Worm (Caenorhabditis elegans) whole organism, L1 larva: Measurements from ENCODE around the gene R06B10.7.
A peak's percentile ranks its signal among the peaks of the same experiment; 100 is the strongest.

ENCODE experiments used
- C04F5.9 ChIP-seq: sonication (generic microtip); optimal IDR thresholded peaks from 2 replicates; lab custom pipeline; 2016; ENCODE audit warnings: missing genetic modification characterization, missing compliant biosample characterization
- C16A3.4 ChIP-seq: fragments of 150-350 bp; optimal IDR thresholded peaks from 2 replicates; lab custom pipeline; 2014; ENCODE audit warnings: missing biosample characterization, missing genetic modification characterization
- F16B12.6 ChIP-seq: fragments of 150-350 bp; optimal IDR thresholded peaks from 2 replicates; lab custom pipeline; 2014; ENCODE audit warnings: missing biosample characterization, missing genetic modification characterization
- alr-1 ChIP-seq: fragments of 200-800 bp; sonication (Bioruptor generic); optimal IDR thresholded peaks from 2 replicates; lab custom pipeline; 2018; ENCODE audit warnings: borderline replicate concordance, mild to moderate bottlenecking, missing genetic modification characterization, missing compliant biosample characterization
- aly-2 ChIP-seq: fragments of 150-350 bp; optimal IDR thresholded peaks from 2 replicates; lab custom pipeline; 2014; ENCODE audit warnings: missing biosample characterization, missing genetic modification characterization
- ama-1 ChIP-seq: fragments of 150-350 bp; optimal IDR thresholded peaks from 2 replicates; lab custom pipeline; 2014
- blmp-1 ChIP-seq: fragments of 150-350 bp; optimal IDR thresholded peaks from 2 replicates; lab custom pipeline; 2014; ENCODE audit warnings: missing biosample characterization, missing genetic modification characterization
- ceh-63 ChIP-seq: fragments of 200-800 bp; sonication (Bioruptor generic); optimal IDR thresholded peaks from 2 replicates; lab custom pipeline; 2018; ENCODE audit warnings: mild to moderate bottlenecking, missing genetic modification characterization, missing compliant biosample characterization
- ceh-82 ChIP-seq, 3 experiments: fragments of 150-350 bp in 1 of 3; sonication (generic microtip) in 2 of 3; optimal IDR thresholded peaks; 2 replicates each; lab custom pipeline; 2014 to 2017; ENCODE audit warnings: missing biosample characterization in 3 of 3, missing genetic modification characterization in 3 of 3
- ceh-88 ChIP-seq: fragments of 200-800 bp; sonication (Bioruptor generic); IDR thresholded peaks from 2 replicates; pipeline ENCODE4 v1.3.6; 2022; ENCODE audit warnings: missing genetic modification characterization, missing compliant biosample characterization
- dpl-1 ChIP-seq, 3 experiments: fragments of 150-350 bp in 2 of 3; sonication (generic microtip) in 1 of 3; optimal IDR thresholded peaks; 2 replicates each; lab custom pipeline; 2014 to 2017; ENCODE audit warnings: missing biosample characterization in 3 of 3, missing genetic modification characterization in 3 of 3, missing genetic modification reagents in 3 of 3
- dsc-1 ChIP-seq: sonication (generic microtip); optimal IDR thresholded peaks from 2 replicates; lab custom pipeline; 2016; ENCODE audit warnings: mild to moderate bottlenecking, missing genetic modification characterization, missing compliant biosample characterization
- efl-1 ChIP-seq, 4 experiments: fragments of 150-350 bp; optimal IDR thresholded peaks in 3 of 4; peaks in 1 of 4; 1 replicate in 1 of 4; 2 replicates in 3 of 4; lab custom pipeline; 2014; ENCODE audit warnings: missing biosample characterization in 2 of 4, missing genetic modification characterization in 2 of 4, missing genetic modification reagents in 2 of 4
- efl-3 ChIP-seq: fragments of 200-800 bp; sonication (Bioruptor generic); optimal IDR thresholded peaks from 2 replicates; lab custom pipeline; 2018; ENCODE audit warnings: mild to moderate bottlenecking, missing genetic modification characterization, missing compliant biosample characterization
- elt-2 ChIP-seq: sonication (generic microtip); optimal IDR thresholded peaks from 2 replicates; lab custom pipeline; 2016; ENCODE audit warnings: missing genetic modification characterization, mild to moderate bottlenecking, inconsistent platforms, missing compliant biosample characterization, missing genetic modification reagents
- elt-3 ChIP-seq, 6 experiments: fragments of 150-350 bp in 1 of 6; sonication (generic microtip); optimal IDR thresholded peaks; 2 replicates each; lab custom pipeline; 2017 to 2018; ENCODE audit warnings: missing biosample characterization in 6 of 6, missing genetic modification characterization in 6 of 6, inconsistent platforms in 1 of 6
- ets-5 ChIP-seq: fragments of 200-800 bp; sonication (Bioruptor generic); IDR thresholded peaks from 2 replicates; pipeline ENCODE4 v1.3.6; 2022; ENCODE audit warnings: missing genetic modification characterization, missing compliant biosample characterization
- fkh-10 ChIP-seq: sonication (generic microtip); optimal IDR thresholded peaks from 2 replicates; lab custom pipeline; 2017; ENCODE audit warnings: missing biosample characterization, missing genetic modification reagents, missing genetic modification characterization
- fkh-4 ChIP-seq: sonication (generic microtip); optimal IDR thresholded peaks from 2 replicates; lab custom pipeline; 2016; ENCODE audit warnings: missing compliant biosample characterization, missing genetic modification characterization, borderline replicate concordance
- fkh-8 ChIP-seq: sonication (generic microtip); optimal IDR thresholded peaks from 2 replicates; lab custom pipeline; 2016; ENCODE audit warnings: mild to moderate bottlenecking, missing genetic modification characterization, missing compliant biosample characterization
- grh-1 ChIP-seq: fragments of 200-800 bp; sonication (Bioruptor generic); IDR thresholded peaks from 2 replicates; pipeline ENCODE4 v1.3.6; 2022; ENCODE audit warnings: missing genetic modification reagents, missing genetic modification characterization, missing compliant biosample characterization
- hlh-4 ChIP-seq: sonication (generic microtip); optimal IDR thresholded peaks from 2 replicates; lab custom pipeline; 2016; ENCODE audit warnings: mild to moderate bottlenecking, missing genetic modification characterization, missing compliant biosample characterization
- hpl-2 ChIP-seq: fragments of 150-350 bp; optimal IDR thresholded peaks from 2 replicates; lab custom pipeline; 2014; ENCODE audit warnings: missing biosample characterization, missing genetic modification reagents, missing genetic modification characterization
- irx-1 ChIP-seq: sonication (generic microtip); optimal IDR thresholded peaks from 2 replicates; lab custom pipeline; 2016; ENCODE audit warnings: missing genetic modification characterization, missing compliant biosample characterization
- jun-1 ChIP-seq: fragments of 150-350 bp; optimal IDR thresholded peaks from 2 replicates; lab custom pipeline; 2014; ENCODE audit warnings: missing biosample characterization, missing genetic modification reagents, missing genetic modification characterization
- lin-14 ChIP-seq: fragments of 200-800 bp; sonication (Bioruptor generic); optimal IDR thresholded peaks from 2 replicates; lab custom pipeline; 2018; ENCODE audit warnings: mild to moderate bottlenecking, missing genetic modification characterization, moderate library complexity, missing compliant biosample characterization
- lin-35 ChIP-seq, 2 experiments: fragments of 150-350 bp; optimal IDR thresholded peaks; 2 replicates each; lab custom pipeline; 2014; ENCODE audit warnings: missing biosample characterization in 2 of 2, missing genetic modification characterization in 2 of 2, missing genetic modification reagents in 2 of 2
- lin-39 ChIP-seq: fragments of 150-350 bp; optimal IDR thresholded peaks from 2 replicates; lab custom pipeline; 2014; ENCODE audit warnings: missing biosample characterization, missing genetic modification reagents, missing genetic modification characterization
- mab-9 ChIP-seq: fragments of 200-800 bp; sonication (Bioruptor generic); IDR thresholded peaks from 2 replicates; pipeline ENCODE4 v1.3.6; 2022; ENCODE audit warnings: missing genetic modification reagents, missing genetic modification characterization, missing compliant biosample characterization
- mef-2 ChIP-seq: fragments of 150-350 bp; optimal IDR thresholded peaks from 2 replicates; lab custom pipeline; 2014; ENCODE audit warnings: missing biosample characterization, missing genetic modification characterization
- mep-1 ChIP-seq: fragments of 150-350 bp; optimal IDR thresholded peaks from 2 replicates; lab custom pipeline; 2014; ENCODE audit warnings: missing biosample characterization, missing genetic modification characterization
- nhr-11 ChIP-seq: fragments of 150-350 bp; optimal IDR thresholded peaks from 2 replicates; lab custom pipeline; 2014; ENCODE audit warnings: missing biosample characterization, missing genetic modification characterization
- nhr-12 ChIP-seq: sonication (generic microtip); optimal IDR thresholded peaks from 2 replicates; lab custom pipeline; 2017; ENCODE audit warnings: missing biosample characterization, missing genetic modification characterization
- nhr-20 ChIP-seq: sonication (generic microtip); optimal IDR thresholded peaks from 2 replicates; lab custom pipeline; 2016; ENCODE audit warnings: mild to moderate bottlenecking, missing genetic modification characterization, missing compliant biosample characterization
- nhr-28 ChIP-seq: fragments of 150-350 bp; optimal IDR thresholded peaks from 2 replicates; lab custom pipeline; 2014; ENCODE audit warnings: missing biosample characterization, missing genetic modification characterization
- nhr-47 ChIP-seq: sonication (generic microtip); optimal IDR thresholded peaks from 2 replicates; lab custom pipeline; 2016; ENCODE audit warnings: mild to moderate bottlenecking, missing genetic modification characterization, moderate library complexity, missing compliant biosample characterization
- nhr-71 ChIP-seq: sonication (generic microtip); optimal IDR thresholded peaks from 2 replicates; lab custom pipeline; 2016; ENCODE audit warnings: mild to moderate bottlenecking, missing genetic modification characterization, moderate library complexity, missing compliant biosample characterization
- nhr-85 ChIP-seq: sonication (generic microtip); peaks from one replicate; lab custom pipeline; 2016; ENCODE audit warnings: missing genetic modification characterization, inconsistent platforms, missing compliant biosample characterization
- nhr-90 ChIP-seq: sonication (generic microtip); optimal IDR thresholded peaks from 2 replicates; lab custom pipeline; 2016; ENCODE audit warnings: mild to moderate bottlenecking, missing genetic modification characterization, missing compliant biosample characterization; ENCODE audit not compliant: poor library complexity
- pag-3 ChIP-seq: sonication (generic microtip); optimal IDR thresholded peaks from 2 replicates; lab custom pipeline; 2017; ENCODE audit warnings: missing genetic modification characterization, mild to moderate bottlenecking, missing compliant biosample characterization, antibody characterized with exemption, borderline replicate concordance; ENCODE audit not compliant: insufficient read depth
- pqm-1 ChIP-seq: sonication (generic microtip); optimal IDR thresholded peaks from 3 replicates; lab custom pipeline; 2017; ENCODE audit warnings: missing biosample characterization, missing genetic modification characterization
- rnt-1 ChIP-seq: sonication (generic microtip); optimal IDR thresholded peaks from 2 replicates; lab custom pipeline; 2016; ENCODE audit warnings: mild to moderate bottlenecking, missing genetic modification characterization, moderate library complexity, missing compliant biosample characterization
- skn-1 ChIP-seq: fragments of 150-350 bp; optimal IDR thresholded peaks from 2 replicates; lab custom pipeline; 2014; ENCODE audit warnings: missing biosample characterization, missing genetic modification characterization
- sptf-1 ChIP-seq: fragments of 150-350 bp; optimal IDR thresholded peaks from 2 replicates; lab custom pipeline; 2014; ENCODE audit warnings: missing biosample characterization, missing genetic modification characterization
- swsn-7 ChIP-seq: sonication (generic microtip); optimal IDR thresholded peaks from 2 replicates; lab custom pipeline; 2016; ENCODE audit warnings: missing genetic modification characterization, missing compliant biosample characterization
- tbx-2 ChIP-seq: sonication (generic microtip); optimal IDR thresholded peaks from 2 replicates; lab custom pipeline; 2016; ENCODE audit warnings: missing genetic modification characterization, missing compliant biosample characterization
- tlp-1 ChIP-seq: fragments of 150-350 bp; optimal IDR thresholded peaks from 2 replicates; lab custom pipeline; 2014; ENCODE audit warnings: missing biosample characterization, missing genetic modification characterization
- unc-30 ChIP-seq: sonication (generic microtip); optimal IDR thresholded peaks from 2 replicates; lab custom pipeline; 2017; ENCODE audit warnings: missing biosample characterization, missing genetic modification characterization
- unc-62 ChIP-seq: fragments of 150-350 bp; optimal IDR thresholded peaks from 2 replicates; lab custom pipeline; 2014; ENCODE audit warnings: missing biosample characterization, missing genetic modification reagents, missing genetic modification characterization
- unc-98 ChIP-seq: fragments of 200-800 bp; sonication (Bioruptor generic); IDR thresholded peaks from 2 replicates; pipeline ENCODE4 v1.3.6; 2022; ENCODE audit warnings: missing genetic modification characterization, missing compliant biosample characterization
- vab-15 ChIP-seq: sonication (generic microtip); optimal IDR thresholded peaks from 2 replicates; lab custom pipeline; 2017; ENCODE audit warnings: missing genotype, mild to moderate bottlenecking, missing genetic modification characterization, missing compliant biosample characterization
- xbp-1 ChIP-seq: sonication (generic microtip); optimal IDR thresholded peaks from 2 replicates; lab custom pipeline; 2016; ENCODE audit warnings: missing genetic modification characterization, missing compliant biosample characterization
- ztf-11 ChIP-seq, 2 experiments: sonication (generic microtip); optimal IDR thresholded peaks; 2 replicates each; lab custom pipeline; 2016 to 2017; ENCODE audit warnings: missing genetic modification characterization in 2 of 2, missing biosample characterization in 1 of 2, missing compliant biosample characterization in 1 of 2

R06B10.7 gene

ce11 chrIII:981960-982359, 19.2 kb downstream of the R06B10.7 start (continued):
- peak; percentile 49 for TF ChIP-seq blmp-1
- no peak for TF ChIP-seq fkh-4 (tag; lab: Kevin White, UChicago)
- TF ChIP-seq swsn-7 (tag; lab: Kevin White, UChicago), result peak; percentile 26
- TF ChIP-seq ceh-88 (GFP tag; lab: Robert Waterston, UW), result no peak
- peak; percentile 21 for TF ChIP-seq F16B12.6
- no peak for TF ChIP-seq nhr-47 (tag; lab: Kevin White, UChicago)
- no peak for TF ChIP-seq hpl-2 (GFP tag; lab: Kevin White, UChicago)
- TF ChIP-seq lin-39 (tag; lab: Kevin White, UChicago), result no peak
- TF ChIP-seq mep-1 (tag; lab: Kevin White, UChicago), result no peak
- no peak for TF ChIP-seq pqm-1 (tag; lab: Kevin White, UChicago)
- TF ChIP-seq C04F5.9 (tag; lab: Kevin White, UChicago), result no peak
- no peak for TF ChIP-seq aly-2
- no peak for TF ChIP-seq nhr-28
- peak in 2 of 6 experiments; percentile 4 to 47 for TF ChIP-seq elt-3 (tag; optimal IDR thresholded peaks at IDR 0.05; lab: Kevin White, UChicago)
- no peak for TF ChIP-seq nhr-71 (tag; lab: Kevin White, UChicago)
- TF ChIP-seq C16A3.4 (tag; lab: Kevin White, UChicago), result peak; percentile 16
- TF ChIP-seq lin-14 (GFP tag; lab: Kevin White, UChicago), result peak; percentile 79
- no peak for TF ChIP-seq unc-98 (GFP tag; lab: Robert Waterston, UW)
- TF ChIP-seq skn-1 (tag; lab: Kevin White, UChicago), result no peak
- peak; percentile 13 to 68 (median 40) for TF ChIP-seq ceh-82 (tag; optimal IDR thresholded peaks at IDR 0.05; lab: Kevin White, UChicago)
- TF ChIP-seq tbx-2, result peak; percentile 23
- no peak for TF ChIP-seq nhr-90 (tag; lab: Kevin White, UChicago)
- peak; percentile 27 for TF ChIP-seq irx-1 (tag; lab: Kevin White, UChicago)
- TF ChIP-seq ztf-11 (tag; optimal IDR thresholded peaks at IDR 0.05; lab: Kevin White, UChicago), result no peak
- peak; percentile 58 to 62 for TF ChIP-seq efl-1 (optimal IDR thresholded peaks at IDR 0.05; lab: Kevin White, UChicago)
- TF ChIP-seq efl-1 (GFP tag; optimal IDR thresholded peaks at IDR 0.05 in 1 of 2; lab: Kevin White, UChicago), result peak; percentile 40 to 50
- TF ChIP-seq ets-5 (GFP tag; lab: Robert Waterston, UW), result no peak
- TF ChIP-seq hlh-4, result no peak
- peak; percentile 60 for TF ChIP-seq rnt-1 (tag; lab: Kevin White, UChicago)
- no peak for TF ChIP-seq tlp-1
- TF ChIP-seq sptf-1 (tag; lab: Kevin White, UChicago), result no peak
- no peak for TF ChIP-seq ceh-63
- TF ChIP-seq jun-1 (tag; lab: Kevin White, UChicago), result no peak
- no peak for TF ChIP-seq nhr-85 (tag; lab: Kevin White, UChicago)
- no peak for TF ChIP-seq fkh-10 (GFP tag; lab: Kevin White, UChicago)
- no peak for TF ChIP-seq ama-1
- TF ChIP-seq grh-1 (GFP tag; lab: Robert Waterston, UW), result no peak
- no peak for TF ChIP-seq nhr-11
- no peak for TF ChIP-seq unc-62 (GFP tag; lab: Kevin White, UChicago)
- no peak for TF ChIP-seq nhr-12 (tag; lab: Kevin White, UChicago)
- TF ChIP-seq xbp-1, result peak; percentile 8
- TF ChIP-seq elt-2, result no peak
- peak; percentile 7 for TF ChIP-seq dsc-1
- TF ChIP-seq unc-30 (tag; lab: Kevin White, UChicago), result no peak
- TF ChIP-seq nhr-20 (tag; lab: Kevin White, UChicago), result peak; percentile 20
- TF ChIP-seq lin-35 (GFP tag; optimal IDR thresholded peaks at IDR 0.05; lab: Kevin White, UChicago), result peak; percentile 19 to 61
- no peak for TF ChIP-seq alr-1 (tag; lab: Kevin White, UChicago)
- TF ChIP-seq mab-9 (GFP tag; lab: Robert Waterston, UW), result no peak
- no peak for TF ChIP-seq mef-2
- no peak for TF ChIP-seq efl-3 (GFP tag; lab: Kevin White, UChicago)
- no peak for TF ChIP-seq fkh-8 (tag; lab: Kevin White, UChicago)
- peak; percentile 0 to 3 (median 2) for TF ChIP-seq dpl-1 (GFP tag; optimal IDR thresholded peaks at IDR 0.05; lab: Kevin White, UChicago)
- TF ChIP-seq pag-3 (tag; lab: Kevin White, UChicago), result no peak
- TF ChIP-seq vab-15 (tag; lab: Kevin White, UChicago), result no peak
